Worm (Caenorhabditis elegans) whole organism, L4 larva: ENCODE data around the gene otpl-2.

Experiments used
- R02D3.7 ChIP-seq: fragments of 150-350 bp; sonication (generic microtip); optimal IDR thresholded peaks from 3 replicates; lab custom pipeline; 2014; ENCODE audit warnings: missing biosample characterization, missing genetic modification characterization
- aly-2 ChIP-seq: sonication (generic microtip); optimal IDR thresholded peaks from 2 replicates; lab custom pipeline; 2018; ENCODE audit warnings: missing biosample characterization, missing genetic modification characterization
- ceh-20 ChIP-seq: fragments of 200-800 bp; sonication (Bioruptor generic); IDR thresholded peaks from 2 replicates; pipeline ENCODE4 v1.3.6; 2022; ENCODE audit warnings: missing genetic modification reagents, missing genetic modification characterization, missing compliant biosample characterization
- ceh-62 ChIP-seq: sonication (generic microtip); optimal IDR thresholded peaks from 2 replicates; lab custom pipeline; 2017; ENCODE audit warnings: missing biosample characterization, missing genetic modification characterization
- ces-1 ChIP-seq: fragments of 150-350 bp; sonication (generic microtip); optimal IDR thresholded peaks from 4 replicates; lab custom pipeline; 2014; ENCODE audit warnings: missing biosample characterization, missing genetic modification reagents, missing genetic modification characterization
- daf-8 ChIP-seq: fragments of 200-800 bp; sonication (Bioruptor generic); IDR thresholded peaks from 2 replicates; pipeline ENCODE4 v1.3.6; 2022; ENCODE audit warnings: missing genetic modification characterization, missing compliant biosample characterization
- dmd-9 ChIP-seq: fragments of 200-800 bp; sonication (Bioruptor generic); IDR thresholded peaks from 2 replicates; pipeline ENCODE4 v1.3.6; 2022; ENCODE audit warnings: missing genetic modification reagents, missing genetic modification characterization, missing compliant biosample characterization
- gei-8 ChIP-seq: fragments of 200-800 bp; sonication (Bioruptor generic); optimal IDR thresholded peaks from 2 replicates; lab custom pipeline; 2018; ENCODE audit warnings: mild to moderate bottlenecking, missing genetic modification characterization, missing compliant biosample characterization
- lim-7 ChIP-seq: fragments of 200-800 bp; sonication (Bioruptor generic); IDR thresholded peaks from 2 replicates; pipeline ENCODE4 v1.3.6; 2022; ENCODE audit warnings: missing genetic modification characterization, missing compliant biosample characterization
- madf-9 ChIP-seq: fragments of 200-800 bp; sonication (Bioruptor generic); conservative IDR thresholded peaks from 2 replicates; pipeline ENCODE4 v1.3.6; 2022; ENCODE audit warnings: missing genetic modification reagents, missing genetic modification characterization, missing compliant biosample characterization
- nhr-41 ChIP-seq: fragments of 200-800 bp; sonication (Bioruptor generic); IDR thresholded peaks from 2 replicates; pipeline ENCODE4 v1.3.6; 2022; ENCODE audit warnings: missing genetic modification reagents, missing genetic modification characterization, missing compliant biosample characterization
- saeg-2 ChIP-seq: fragments of 200-800 bp; sonication (Bioruptor generic); IDR thresholded peaks from 2 replicates; pipeline ENCODE4 v1.3.6; 2022; ENCODE audit warnings: missing genetic modification reagents, missing genetic modification characterization, missing compliant biosample characterization
- set-16 ChIP-seq: fragments of 200-800 bp; sonication (Bioruptor generic); IDR thresholded peaks from 2 replicates; pipeline ENCODE4 v1.3.6; 2022; ENCODE audit warnings: missing genetic modification reagents, missing genetic modification characterization, missing compliant biosample characterization
- skn-1 ChIP-seq: fragments of 150-350 bp; optimal IDR thresholded peaks from 2 replicates; lab custom pipeline; 2014; ENCODE audit warnings: missing biosample characterization, missing genetic modification characterization
- tag-97 ChIP-seq: fragments of 200-800 bp; sonication (Bioruptor generic); IDR thresholded peaks from 2 replicates; pipeline ENCODE4 v1.3.6; 2022; ENCODE audit warnings: missing genetic modification characterization, missing compliant biosample characterization
- tra-1 ChIP-seq: fragments of 200-800 bp; sonication (Bioruptor generic); IDR thresholded peaks from 2 replicates; pipeline ENCODE4 v1.3.6; 2022; ENCODE audit warnings: missing genetic modification reagents, missing genetic modification characterization, missing compliant biosample characterization
- zip-11 ChIP-seq: fragments of 200-800 bp; sonication (Bioruptor generic); IDR thresholded peaks from 2 replicates; pipeline ENCODE4 v1.3.6; 2022; ENCODE audit warnings: missing genetic modification characterization, missing compliant biosample characterization

otpl-2 gene

DNA sequence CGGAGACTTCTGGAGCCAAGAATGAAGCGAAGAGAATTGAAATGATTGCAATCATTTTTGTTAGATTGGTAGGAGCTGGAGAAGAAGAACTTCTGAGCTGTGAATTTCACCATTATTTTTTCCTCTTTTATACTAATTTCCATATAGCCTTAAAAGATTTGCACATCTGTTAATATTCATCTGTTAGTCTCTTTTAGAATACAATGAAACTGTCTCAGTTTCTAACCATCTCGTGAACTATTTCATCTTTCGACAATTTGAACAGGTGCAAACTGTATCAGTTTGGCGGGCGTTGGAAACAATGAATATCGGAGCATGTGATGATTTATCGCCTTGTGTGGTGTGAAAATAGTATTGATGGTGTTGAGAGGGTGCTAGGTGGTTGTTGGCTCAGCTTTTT lies 48.9 kb downstream of the otpl-2 start, which contains the start of gene phat-5:
Gene phat-5 (minus strand): TSS at position 101 of the 400 bp plus-strand sequence.
- TF ChIP-seq aly-2 (tag; lab: Kevin White, UChicago) (no peak), nhr-41 (GFP tag; lab: Robert Waterston, UW) (no peak), skn-1 (tag; lab: Kevin White, UChicago) (no peak), ceh-62 (tag; lab: Kevin White, UChicago) (no peak), dmd-9 (GFP tag; lab: Robert Waterston, UW) (no peak), tra-1 (GFP tag; lab: Robert Waterston, UW) (no peak), ces-1 (GFP tag; lab: Kevin White, UChicago) (no peak), madf-9 (GFP tag; lab: Robert Waterston, UW) (no peak), R02D3.7 (tag; lab: Kevin White, UChicago) (no peak), ceh-20 (GFP tag; lab: Robert Waterston, UW) (no peak), gei-8 (GFP tag; lab: Kevin White, UChicago) (no peak)

DNA sequence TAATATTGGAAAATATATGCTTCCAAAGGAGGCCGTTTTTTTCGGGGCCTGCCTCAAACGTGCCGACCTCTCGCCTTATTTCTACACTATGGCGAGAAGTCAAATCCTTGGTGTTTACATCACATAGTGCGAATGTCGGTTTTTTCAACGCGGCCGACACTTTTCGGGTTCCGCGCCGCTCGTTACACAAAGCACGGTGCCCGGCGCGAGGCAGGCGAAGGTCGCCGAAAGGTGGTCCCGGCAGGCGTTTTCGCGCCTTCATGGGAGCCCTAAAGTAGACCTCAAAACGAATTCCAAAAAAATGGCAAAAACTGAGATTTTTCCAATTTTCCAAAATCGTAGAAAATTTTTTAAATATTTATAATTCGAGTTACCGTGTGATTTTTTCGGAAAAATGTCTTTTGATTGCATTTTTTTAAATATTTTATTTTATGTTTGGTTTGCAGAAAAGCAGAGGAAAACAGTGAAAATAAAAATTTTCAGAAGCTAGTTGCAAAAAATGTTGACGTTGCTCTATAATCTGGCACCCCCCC lies 52.1 kb downstream of the otpl-2 start, which contains the start of gene T05B4.12:
Gene T05B4.12 (minus strand): TSS at position 483 of the 533 bp plus-strand sequence.
- TF ChIP-seq tag-97 (GFP tag; lab: Robert Waterston, UW) (no peak), set-16 (GFP tag; lab: Robert Waterston, UW) (peak; percentile 68), daf-8 (GFP tag; lab: Robert Waterston, UW) (no peak), lim-7 (no peak), saeg-2 (GFP tag; lab: Robert Waterston, UW) (no peak), zip-11 (GFP tag; lab: Robert Waterston, UW) (no peak)
- TF ChIP-seq, all 104 proteins: peak for 1
